Worm (Caenorhabditis elegans) whole organism, L3 larva: Measurements from ENCODE around the gene tag-342.

Experiments used
- R02D3.7 ChIP-seq: fragments of 150-350 bp; optimal IDR thresholded peaks from 2 replicates; lab custom pipeline; 2014; ENCODE audit warnings: missing biosample characterization, missing genetic modification characterization
- ZK546.5 ChIP-seq: sonication (generic microtip); optimal IDR thresholded peaks from 2 replicates; lab custom pipeline; 2017; ENCODE audit warnings: missing biosample characterization, missing genetic modification characterization
- aly-2 ChIP-seq: fragments of 150-350 bp; optimal IDR thresholded peaks from 2 replicates; lab custom pipeline; 2014; ENCODE audit warnings: missing biosample characterization, missing genetic modification characterization
- ama-1 ChIP-seq: fragments of 150-350 bp; optimal IDR thresholded peaks from 2 replicates; lab custom pipeline; 2018
- ceh-28 ChIP-seq: fragments of 150-350 bp; optimal IDR thresholded peaks from 2 replicates; lab custom pipeline; 2014; ENCODE audit warnings: missing biosample characterization, missing genetic modification reagents, missing genetic modification characterization
- ceh-9 ChIP-seq: sonication (generic microtip); optimal IDR thresholded peaks from 2 replicates; lab custom pipeline; 2018; ENCODE audit warnings: missing biosample characterization, missing genetic modification characterization
- egl-27 ChIP-seq: sonication (generic microtip); optimal IDR thresholded peaks from 4 replicates; lab custom pipeline; 2017; ENCODE audit warnings: missing biosample characterization, missing genetic modification reagents, missing genetic modification characterization
- egl-5 ChIP-seq: fragments of 150-350 bp; optimal IDR thresholded peaks from 2 replicates; lab custom pipeline; 2017; ENCODE audit warnings: missing biosample characterization, missing genetic modification reagents, missing genetic modification characterization, inconsistent platforms
- elt-1 ChIP-seq: fragments of 150-350 bp; optimal IDR thresholded peaks from 2 replicates; lab custom pipeline; 2014; ENCODE audit warnings: missing biosample characterization, missing genetic modification characterization
- elt-2 ChIP-seq: sonication (generic microtip); optimal IDR thresholded peaks from 2 replicates; lab custom pipeline; 2016; ENCODE audit warnings: missing genetic modification reagents, mild to moderate bottlenecking, missing genetic modification characterization, missing compliant biosample characterization
- elt-3 ChIP-seq, 3 experiments: fragments of 150-350 bp in 1 of 3; sonication (generic microtip) in 2 of 3; optimal IDR thresholded peaks; 2 replicates in 2 of 3; 4 replicates in 1 of 3; lab custom pipeline; 2014 to 2017; ENCODE audit warnings: missing biosample characterization in 3 of 3, missing genetic modification characterization in 3 of 3
- eor-1 ChIP-seq, 2 experiments: fragments of 150-350 bp; optimal IDR thresholded peaks; 2 replicates each; lab custom pipeline; 2014 to 2018; ENCODE audit warnings: missing biosample characterization in 2 of 2, missing genetic modification characterization in 2 of 2
- fkh-2 ChIP-seq: fragments of 150-350 bp; optimal IDR thresholded peaks from 2 replicates; lab custom pipeline; 2014; ENCODE audit warnings: missing biosample characterization, missing genetic modification reagents, missing genetic modification characterization
- hmg-11 ChIP-seq: sonication (generic microtip); optimal IDR thresholded peaks from 2 replicates; lab custom pipeline; 2016; ENCODE audit warnings: missing genetic modification characterization, missing compliant biosample characterization
- lin-15B ChIP-seq: fragments of 150-350 bp; optimal IDR thresholded peaks from 2 replicates; lab custom pipeline; 2014; ENCODE audit warnings: missing biosample characterization, missing genetic modification characterization
- lin-39 ChIP-seq: fragments of 150-350 bp; optimal IDR thresholded peaks from 2 replicates; lab custom pipeline; 2018; ENCODE audit warnings: missing biosample characterization, missing genetic modification reagents, missing genetic modification characterization
- lsy-12 ChIP-seq: sonication (generic microtip); optimal IDR thresholded peaks from 2 replicates; lab custom pipeline; 2016; ENCODE audit warnings: mild to moderate bottlenecking, missing genetic modification characterization, missing compliant biosample characterization
- mdl-1 ChIP-seq: fragments of 150-350 bp; optimal IDR thresholded peaks from 2 replicates; lab custom pipeline; 2014; ENCODE audit warnings: missing biosample characterization, missing genetic modification characterization
- mml-1 ChIP-seq: fragments of 150-350 bp; sonication (generic microtip); optimal IDR thresholded peaks from 3 replicates; lab custom pipeline; 2014; ENCODE audit warnings: missing biosample characterization, missing genetic modification characterization
- nfya-1 ChIP-seq: sonication (generic microtip); optimal IDR thresholded peaks from 2 replicates; lab custom pipeline; 2017; ENCODE audit warnings: missing genetic modification characterization, mild to moderate bottlenecking, missing compliant biosample characterization, antibody characterized with exemption, moderate library complexity; ENCODE audit not compliant: insufficient read depth
- nhr-11 ChIP-seq: fragments of 150-350 bp; optimal IDR thresholded peaks from 2 replicates; lab custom pipeline; 2014; ENCODE audit warnings: missing biosample characterization, missing genetic modification characterization
- nhr-12 ChIP-seq: fragments of 150-350 bp; optimal IDR thresholded peaks from 2 replicates; lab custom pipeline; 2014; ENCODE audit warnings: missing biosample characterization, missing genetic modification characterization
- nhr-23 ChIP-seq: fragments of 150-350 bp; optimal IDR thresholded peaks from 2 replicates; lab custom pipeline; 2014; ENCODE audit warnings: missing biosample characterization, missing genetic modification reagents, missing genetic modification characterization
- nhr-237 ChIP-seq: fragments of 150-350 bp; optimal IDR thresholded peaks from 2 replicates; lab custom pipeline; 2014; ENCODE audit warnings: missing biosample characterization, missing genetic modification characterization
- nhr-25 ChIP-seq: sonication (generic microtip); optimal IDR thresholded peaks from 2 replicates; lab custom pipeline; 2017; ENCODE audit warnings: missing biosample characterization, missing genetic modification characterization
- nhr-43 ChIP-seq: sonication (generic microtip); optimal IDR thresholded peaks from 2 replicates; lab custom pipeline; 2016; ENCODE audit warnings: mild to moderate bottlenecking, missing genetic modification characterization, missing compliant biosample characterization; ENCODE audit not compliant: poor library complexity, severe bottlenecking
- nhr-67 ChIP-seq: fragments of 150-350 bp; optimal IDR thresholded peaks from 2 replicates; lab custom pipeline; 2014; ENCODE audit warnings: missing biosample characterization, missing genetic modification characterization
- nhr-76 ChIP-seq: fragments of 150-350 bp; sonication (generic microtip); optimal IDR thresholded peaks from 5 replicates; lab custom pipeline; 2014; ENCODE audit warnings: missing biosample characterization, missing genetic modification characterization
- pha-4 ChIP-seq: fragments of 150-350 bp; optimal IDR thresholded peaks from 2 replicates; lab custom pipeline; 2014; ENCODE audit warnings: missing biosample characterization, missing genetic modification reagents, missing genetic modification characterization
- pqm-1 ChIP-seq: fragments of 150-350 bp; optimal IDR thresholded peaks from 2 replicates; lab custom pipeline; 2017; ENCODE audit warnings: missing biosample characterization, missing genetic modification characterization, inconsistent platforms
- sea-2 ChIP-seq: fragments of 150-350 bp; sonication (generic microtip); optimal IDR thresholded peaks from 4 replicates; lab custom pipeline; 2014; ENCODE audit warnings: missing biosample characterization, missing genetic modification reagents, missing genetic modification characterization
- skn-1 ChIP-seq: fragments of 150-350 bp; optimal IDR thresholded peaks from 2 replicates; lab custom pipeline; 2014; ENCODE audit warnings: missing biosample characterization, missing genetic modification characterization
- tbx-2 ChIP-seq: sonication (generic microtip); optimal IDR thresholded peaks from 2 replicates; lab custom pipeline; 2016; ENCODE audit warnings: mild to moderate bottlenecking, missing genetic modification characterization, missing compliant biosample characterization
- unc-62 ChIP-seq: fragments of 150-350 bp; sonication (generic microtip); optimal IDR thresholded peaks from 4 replicates; lab custom pipeline; 2014; ENCODE audit warnings: missing biosample characterization, missing genetic modification reagents, missing genetic modification characterization
- zag-1 ChIP-seq: fragments of 150-350 bp; optimal IDR thresholded peaks from 2 replicates; lab custom pipeline; 2014; ENCODE audit warnings: missing biosample characterization, missing genetic modification characterization
- ztf-11 ChIP-seq: fragments of 150-350 bp; optimal IDR thresholded peaks from 2 replicates; lab custom pipeline; 2014; ENCODE audit warnings: missing biosample characterization, missing genetic modification characterization
- ztf-4 ChIP-seq: fragments of 150-350 bp; optimal IDR thresholded peaks from 2 replicates; lab custom pipeline; 2014; ENCODE audit warnings: missing biosample characterization, missing genetic modification characterization

Gene tag-342

DNA sequence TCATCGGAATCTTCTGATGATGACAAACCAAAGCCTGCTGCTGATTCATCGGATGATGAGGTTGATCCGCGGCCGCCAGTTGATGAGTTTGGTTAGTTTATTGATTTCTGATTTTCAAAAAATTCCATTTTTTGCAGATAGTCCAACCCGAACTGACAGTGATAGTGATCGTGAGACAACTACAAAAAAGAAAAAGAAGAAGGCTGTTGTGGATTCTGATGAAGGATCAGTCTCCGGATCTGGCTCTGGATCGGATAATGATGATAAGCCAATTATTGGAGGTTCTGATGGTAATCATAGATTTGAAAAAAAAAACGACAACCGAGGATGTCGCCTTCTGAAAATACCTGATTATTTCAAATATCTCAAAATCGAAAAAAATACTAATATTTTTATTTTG, 28.1 kb downstream of the tag-342 start:
- no peak for TF ChIP-seq zag-1
- no peak for TF ChIP-seq ZK546.5 (tag; lab: Kevin White, UChicago)
- TF ChIP-seq egl-5 (tag; lab: Kevin White, UChicago), result no peak
- no peak for TF ChIP-seq lsy-12 (tag; lab: Kevin White, UChicago)
- TF ChIP-seq aly-2 (tag; lab: Kevin White, UChicago), result no peak
- no peak for TF ChIP-seq R02D3.7 (tag; lab: Kevin White, UChicago)
- TF ChIP-seq sea-2, result no peak

ce11 chrIII:9497412-9497811, 29.5 kb downstream of the tag-342 start:
- no peak for TF ChIP-seq lsy-12 (tag; lab: Kevin White, UChicago)
- TF ChIP-seq nfya-1 (tag; lab: Kevin White, UChicago), result no peak

DNA sequence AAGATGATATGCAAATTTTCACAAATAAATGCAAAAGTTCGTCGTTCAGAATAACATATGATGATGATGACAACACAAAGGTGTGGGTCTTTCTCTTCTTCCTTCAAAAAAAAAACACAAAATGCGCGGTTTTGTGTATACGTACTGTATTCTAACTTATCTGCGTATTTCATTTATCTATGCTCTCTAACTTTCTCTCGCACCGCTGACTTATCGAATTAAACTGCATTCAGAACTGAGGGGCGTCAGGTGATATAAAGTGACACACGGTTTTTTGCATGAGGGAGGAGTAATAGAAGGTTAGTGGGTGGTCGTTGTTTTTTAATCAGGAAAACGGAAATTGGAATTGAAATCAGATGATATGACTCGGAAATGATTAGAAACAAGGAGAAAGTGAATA, 32.3 kb downstream of the tag-342 start, which contains the start of gene sod-4:
Gene sod-4 (minus strand): TSS at position 109 of the 400 bp plus-strand sequence.
- TF ChIP-seq lsy-12 (tag; lab: Kevin White, UChicago) (peak; percentile 17), nhr-23 (tag; lab: Kevin White, UChicago) (peak; percentile 44), nhr-25 (tag; lab: Kevin White, UChicago) (no peak)

DNA sequence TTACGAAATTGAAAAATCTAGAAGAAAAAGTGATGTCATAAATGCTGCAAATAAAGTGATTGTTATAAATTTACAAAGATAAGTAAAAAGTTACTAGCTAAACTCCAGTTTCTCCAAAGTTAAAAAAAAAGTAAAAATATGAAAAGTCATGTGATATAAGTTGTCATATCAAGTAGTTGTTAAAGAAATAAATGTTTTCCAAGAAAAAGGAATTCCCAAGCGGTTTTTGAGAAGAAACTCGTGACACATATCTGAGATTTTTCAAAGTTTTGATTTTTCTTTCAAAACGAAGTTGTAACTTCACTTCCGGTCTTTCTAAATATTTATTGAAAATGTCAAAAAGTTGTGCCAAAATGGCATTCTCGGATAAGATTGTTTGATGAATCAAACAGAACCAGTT, 33.1 kb downstream of the tag-342 start:
- no peak for TF ChIP-seq nhr-76
- TF ChIP-seq nhr-11, result no peak
- TF ChIP-seq skn-1 (tag; lab: Kevin White, UChicago), result no peak
- no peak for TF ChIP-seq elt-3 (tag; optimal IDR thresholded peaks at IDR 0.05; lab: Kevin White, UChicago)
- no peak for TF ChIP-seq hmg-11 (tag; lab: Kevin White, UChicago)
- no peak for TF ChIP-seq ztf-4
- no peak for TF ChIP-seq mml-1 (tag; lab: Kevin White, UChicago)
- TF ChIP-seq egl-5 (tag; lab: Kevin White, UChicago), result no peak

- TF ChIP-seq nhr-23 (tag; lab: Kevin White, UChicago) (peak; percentile 81), nhr-25 (tag; lab: Kevin White, UChicago) (peak; percentile 23), elt-3 (tag; optimal IDR thresholded peaks at IDR 0.05; lab: Kevin White, UChicago) (peak in 2 of 3 experiments; percentile 70 to 78), elt-1 (tag; lab: Kevin White, UChicago) (no peak), nhr-43 (tag; lab: Kevin White, UChicago) (peak; percentile 27)
These were observed 34.3 kb downstream of the tag-342 start for ce11 chrIII:9502155-9502714.

- no peak for TF ChIP-seq egl-5 (tag; lab: Kevin White, UChicago)
- TF ChIP-seq ama-1 (lab: Kevin White, UChicago), result no peak
- no peak for TF ChIP-seq nhr-12 (tag; lab: Kevin White, UChicago)
- no peak for TF ChIP-seq aly-2 (tag; lab: Kevin White, UChicago)
- no peak for TF ChIP-seq ZK546.5 (tag; lab: Kevin White, UChicago)
- no peak for TF ChIP-seq nhr-237
- no peak for TF ChIP-seq mdl-1 (tag; lab: Kevin White, UChicago)
- no peak for TF ChIP-seq egl-27 (tag; lab: Kevin White, UChicago)
- no peak for TF ChIP-seq nhr-23 (tag; lab: Kevin White, UChicago)
These were observed 36.4 kb downstream of the tag-342 start for ce11 chrIII:9504347-9504746.

ce11 chrIII:9507799-9508198, 39.8 kb downstream of the tag-342 start, which contains the start of gene vha-14:
TSS of gene vha-14 (plus strand) at chrIII:9508100.
- no peak for TF ChIP-seq nhr-11
- TF ChIP-seq mdl-1 (tag; lab: Kevin White, UChicago), result no peak
- no peak for TF ChIP-seq nhr-76
- TF ChIP-seq elt-1 (tag; lab: Kevin White, UChicago), result no peak
- peak; percentile 28 for TF ChIP-seq elt-2 (tag; lab: Kevin White, UChicago)
- no peak for TF ChIP-seq ceh-9 (tag; lab: Kevin White, UChicago)
- no peak for TF ChIP-seq fkh-2
- peak; percentile 55 for TF ChIP-seq lin-39 (tag; lab: Kevin White, UChicago)
- TF ChIP-seq lsy-12 (tag; lab: Kevin White, UChicago), result no peak
- TF ChIP-seq nhr-237, result no peak
- no peak for TF ChIP-seq ztf-4
- TF ChIP-seq hmg-11 (tag; lab: Kevin White, UChicago), result peak; percentile 40
- no peak for TF ChIP-seq unc-62 (GFP tag; lab: Kevin White, UChicago)
- peak; percentile 56 for TF ChIP-seq nhr-25 (tag; lab: Kevin White, UChicago)
- peak; percentile 78 for TF ChIP-seq lin-15B (tag; lab: Kevin White, UChicago)
- peak; percentile 31 for TF ChIP-seq pqm-1 (tag; lab: Kevin White, UChicago)
- TF ChIP-seq aly-2 (tag; lab: Kevin White, UChicago), result no peak
- TF ChIP-seq tbx-2 (tag; lab: Kevin White, UChicago), result no peak
- TF ChIP-seq ceh-28, result peak; percentile 6
- TF ChIP-seq pha-4, result peak; percentile 70
- TF ChIP-seq ztf-11 (tag; lab: Kevin White, UChicago), result no peak
- no peak for TF ChIP-seq egl-5 (tag; lab: Kevin White, UChicago)
- TF ChIP-seq nfya-1 (tag; lab: Kevin White, UChicago), result peak; percentile 73
- no peak for TF ChIP-seq eor-1 (tag; optimal IDR thresholded peaks at IDR 0.05; lab: Kevin White, UChicago)
- no peak for TF ChIP-seq nhr-67 (tag; lab: Kevin White, UChicago)
- TF ChIP-seq ama-1 (lab: Kevin White, UChicago), result peak; percentile 3
- TF ChIP-seq nhr-23 (tag; lab: Kevin White, UChicago), result peak; percentile 8
